Worm (Caenorhabditis elegans) whole organism, L4 larva: ENCODE measurements around the gene C16C8.8.

Experiments used
- D1046.2 ChIP-seq: fragments of 200-800 bp; sonication (Bioruptor generic); IDR thresholded peaks from 2 replicates; pipeline ENCODE4 v1.3.6; 2022; ENCODE audit warnings: missing genetic modification characterization, missing compliant biosample characterization
- F10B5.3 ChIP-seq: sonication (generic microtip); optimal IDR thresholded peaks from 2 replicates; lab custom pipeline; 2016; ENCODE audit warnings: mild to moderate bottlenecking, missing genetic modification characterization, missing compliant biosample characterization
- R02D3.7 ChIP-seq: fragments of 150-350 bp; sonication (generic microtip); optimal IDR thresholded peaks from 3 replicates; lab custom pipeline; 2014; ENCODE audit warnings: missing biosample characterization, missing genetic modification characterization
- T20F7.1 ChIP-seq: fragments of 200-800 bp; sonication (Bioruptor generic); optimal IDR thresholded peaks from 2 replicates; lab custom pipeline; 2018; ENCODE audit warnings: mild to moderate bottlenecking, missing genetic modification characterization, missing compliant biosample characterization
- Y48G9A.11 ChIP-seq: fragments of 200-800 bp; sonication (Bioruptor generic); IDR thresholded peaks from 2 replicates; pipeline ENCODE4 v1.3.6; 2022; ENCODE audit warnings: missing genetic modification reagents, missing genetic modification characterization, missing compliant biosample characterization
- ZK337.2 ChIP-seq: fragments of 200-800 bp; sonication (Bioruptor generic); IDR thresholded peaks from 2 replicates; pipeline ENCODE4 v1.3.6; 2022; ENCODE audit warnings: missing genetic modification reagents, missing genetic modification characterization, missing compliant biosample characterization
- ama-1 ChIP-seq: fragments of 150-350 bp; optimal IDR thresholded peaks from 2 replicates; lab custom pipeline; 2014; ENCODE audit warnings: inconsistent platforms, mixed read lengths
- arid-1 ChIP-seq: fragments of 200-800 bp; sonication (Bioruptor generic); conservative IDR thresholded peaks from 2 replicates; pipeline ENCODE4 v1.3.6; 2022; ENCODE audit warnings: missing genetic modification reagents, missing genetic modification characterization, missing compliant biosample characterization
- ceh-44 ChIP-seq: fragments of 200-800 bp; sonication (Bioruptor generic); IDR thresholded peaks from 2 replicates; pipeline ENCODE4 v1.3.6; 2022; ENCODE audit warnings: missing genetic modification reagents, missing genetic modification characterization, missing compliant biosample characterization
- cey-2 ChIP-seq: sonication (generic microtip); optimal IDR thresholded peaks from 3 replicates; lab custom pipeline; 2017; ENCODE audit warnings: missing genetic modification characterization, mild to moderate bottlenecking, missing compliant biosample characterization, antibody characterized with exemption, borderline replicate concordance; ENCODE audit not compliant: insufficient read depth
- daf-12 ChIP-seq: fragments of 150-350 bp; optimal IDR thresholded peaks from 2 replicates; lab custom pipeline; 2014; ENCODE audit warnings: missing biosample characterization, missing genetic modification reagents, missing genetic modification characterization
- dmd-9 ChIP-seq: fragments of 200-800 bp; sonication (Bioruptor generic); IDR thresholded peaks from 2 replicates; pipeline ENCODE4 v1.3.6; 2022; ENCODE audit warnings: missing genetic modification reagents, missing genetic modification characterization, missing compliant biosample characterization
- dve-1 ChIP-seq: sonication (generic microtip); optimal IDR thresholded peaks from 2 replicates; lab custom pipeline; 2017; ENCODE audit warnings: antibody characterized with exemption, mild to moderate bottlenecking, missing genetic modification characterization, missing compliant biosample characterization; ENCODE audit not compliant: insufficient read depth
- fkh-10 ChIP-seq: fragments of 150-350 bp; optimal IDR thresholded peaks from 2 replicates; lab custom pipeline; 2014; ENCODE audit warnings: missing biosample characterization, missing genetic modification reagents, missing genetic modification characterization
- hif-1 ChIP-seq, 2 experiments: sonication (generic microtip); optimal IDR thresholded peaks; 2 replicates each; lab custom pipeline; 2016 to 2017; ENCODE audit warnings: missing compliant biosample characterization in 2 of 2, missing genetic modification characterization in 2 of 2, missing genetic modification reagents in 2 of 2, missing genotype in 2 of 2, mild to moderate bottlenecking in 1 of 2
- hlh-11 ChIP-seq: fragments of 200-800 bp; sonication (Bioruptor generic); optimal IDR thresholded peaks from 2 replicates; lab custom pipeline; 2018; ENCODE audit warnings: mild to moderate bottlenecking, missing genetic modification characterization, missing compliant biosample characterization
- jun-1 ChIP-seq: fragments of 150-350 bp; optimal IDR thresholded peaks from 2 replicates; lab custom pipeline; 2014; ENCODE audit warnings: missing biosample characterization, missing genetic modification reagents, missing genetic modification characterization
- lim-7 ChIP-seq: fragments of 200-800 bp; sonication (Bioruptor generic); IDR thresholded peaks from 2 replicates; pipeline ENCODE4 v1.3.6; 2022; ENCODE audit warnings: missing genetic modification characterization, missing compliant biosample characterization
- lin-1 ChIP-seq: fragments of 200-800 bp; sonication (Bioruptor generic); IDR thresholded peaks from 2 replicates; pipeline ENCODE4 v1.3.6; 2022; ENCODE audit warnings: missing genetic modification reagents, missing genetic modification characterization, missing compliant biosample characterization
- lin-39 ChIP-seq: fragments of 150-350 bp; optimal IDR thresholded peaks from 2 replicates; lab custom pipeline; 2014; ENCODE audit warnings: missing biosample characterization, missing genetic modification reagents, missing genetic modification characterization
- lir-3 ChIP-seq: sonication (generic microtip); optimal IDR thresholded peaks from 2 replicates; lab custom pipeline; 2016; ENCODE audit warnings: mild to moderate bottlenecking, missing genetic modification characterization, missing compliant biosample characterization
- lsy-2 ChIP-seq, 2 experiments: fragments of 150-350 bp in 1 of 2; sonication (generic microtip) in 1 of 2; optimal IDR thresholded peaks; 2 replicates each; lab custom pipeline; 2014 to 2017; ENCODE audit warnings: missing biosample characterization in 2 of 2, missing genetic modification characterization in 2 of 2
- madf-5 ChIP-seq, 2 experiments: fragments of 200-800 bp; sonication (Bioruptor generic); IDR thresholded peaks; 2 replicates each; pipeline ENCODE4 v1.3.6; 2022; ENCODE audit warnings: missing compliant biosample characterization in 2 of 2, missing genetic modification characterization in 2 of 2
- madf-9 ChIP-seq: fragments of 200-800 bp; sonication (Bioruptor generic); conservative IDR thresholded peaks from 2 replicates; pipeline ENCODE4 v1.3.6; 2022; ENCODE audit warnings: missing genetic modification reagents, missing genetic modification characterization, missing compliant biosample characterization
- mdl-1 ChIP-seq, 2 experiments: fragments of 150-350 bp in 1 of 2; sonication (generic microtip) in 1 of 2; optimal IDR thresholded peaks; 2 replicates each; lab custom pipeline; 2014 to 2017; ENCODE audit warnings: missing biosample characterization in 2 of 2, missing genetic modification characterization in 2 of 2
- nhr-10 ChIP-seq: fragments of 150-350 bp; optimal IDR thresholded peaks from 2 replicates; lab custom pipeline; 2014; ENCODE audit warnings: missing biosample characterization, missing genetic modification characterization
- nhr-102 ChIP-seq: sonication (generic microtip); optimal IDR thresholded peaks from 2 replicates; lab custom pipeline; 2016; ENCODE audit warnings: mild to moderate bottlenecking, missing genetic modification characterization, moderate library complexity, missing compliant biosample characterization
- nhr-111 ChIP-seq: fragments of 200-800 bp; sonication (Bioruptor generic); optimal IDR thresholded peaks from 2 replicates; lab custom pipeline; 2018; ENCODE audit warnings: mild to moderate bottlenecking, missing genetic modification characterization, missing compliant biosample characterization
- nhr-41 ChIP-seq: fragments of 200-800 bp; sonication (Bioruptor generic); IDR thresholded peaks from 2 replicates; pipeline ENCODE4 v1.3.6; 2022; ENCODE audit warnings: missing genetic modification reagents, missing genetic modification characterization, missing compliant biosample characterization
- nhr-42 ChIP-seq: fragments of 200-800 bp; sonication (Bioruptor generic); IDR thresholded peaks from 2 replicates; pipeline ENCODE4 v1.3.6; 2022; ENCODE audit warnings: missing genetic modification characterization, missing compliant biosample characterization
- nhr-48 ChIP-seq: sonication (generic microtip); optimal IDR thresholded peaks from 2 replicates; lab custom pipeline; 2016; ENCODE audit warnings: mild to moderate bottlenecking, missing genetic modification characterization, missing compliant biosample characterization
- nhr-77 ChIP-seq: fragments of 150-350 bp; optimal IDR thresholded peaks from 2 replicates; lab custom pipeline; 2014; ENCODE audit warnings: missing biosample characterization, missing genetic modification characterization
- php-3 ChIP-seq: fragments of 200-800 bp; sonication (Bioruptor generic); IDR thresholded peaks from 2 replicates; pipeline ENCODE4 v1.3.6; 2022; ENCODE audit warnings: missing genetic modification reagents, missing genetic modification characterization, missing compliant biosample characterization
- saeg-2 ChIP-seq: fragments of 200-800 bp; sonication (Bioruptor generic); IDR thresholded peaks from 2 replicates; pipeline ENCODE4 v1.3.6; 2022; ENCODE audit warnings: missing genetic modification reagents, missing genetic modification characterization, missing compliant biosample characterization
- set-16 ChIP-seq: fragments of 200-800 bp; sonication (Bioruptor generic); IDR thresholded peaks from 2 replicates; pipeline ENCODE4 v1.3.6; 2022; ENCODE audit warnings: missing genetic modification reagents, missing genetic modification characterization, missing compliant biosample characterization
- snpc-1.2 ChIP-seq: fragments of 200-800 bp; sonication (Bioruptor generic); IDR thresholded peaks from 2 replicates; pipeline ENCODE4 v1.3.6; 2022; ENCODE audit warnings: missing genetic modification reagents, missing genetic modification characterization, missing compliant biosample characterization
- spr-3 ChIP-seq: fragments of 200-800 bp; sonication (Bioruptor generic); optimal IDR thresholded peaks from 2 replicates; lab custom pipeline; 2018; ENCODE audit warnings: mild to moderate bottlenecking, missing genetic modification characterization, missing compliant biosample characterization
- tag-97 ChIP-seq: fragments of 200-800 bp; sonication (Bioruptor generic); IDR thresholded peaks from 2 replicates; pipeline ENCODE4 v1.3.6; 2022; ENCODE audit warnings: missing genetic modification characterization, missing compliant biosample characterization
- tra-1 ChIP-seq: fragments of 200-800 bp; sonication (Bioruptor generic); IDR thresholded peaks from 2 replicates; pipeline ENCODE4 v1.3.6; 2022; ENCODE audit warnings: missing genetic modification reagents, missing genetic modification characterization, missing compliant biosample characterization
- unc-39 ChIP-seq: sonication (generic microtip); optimal IDR thresholded peaks from 2 replicates; lab custom pipeline; 2017; ENCODE audit warnings: missing biosample characterization, missing genetic modification characterization
- vab-7 ChIP-seq: fragments of 200-800 bp; sonication (Bioruptor generic); IDR thresholded peaks from 2 replicates; pipeline ENCODE4 v1.3.6; 2022; ENCODE audit warnings: missing genetic modification reagents, missing genetic modification characterization, missing compliant biosample characterization

The C16C8.8 gene

DNA sequence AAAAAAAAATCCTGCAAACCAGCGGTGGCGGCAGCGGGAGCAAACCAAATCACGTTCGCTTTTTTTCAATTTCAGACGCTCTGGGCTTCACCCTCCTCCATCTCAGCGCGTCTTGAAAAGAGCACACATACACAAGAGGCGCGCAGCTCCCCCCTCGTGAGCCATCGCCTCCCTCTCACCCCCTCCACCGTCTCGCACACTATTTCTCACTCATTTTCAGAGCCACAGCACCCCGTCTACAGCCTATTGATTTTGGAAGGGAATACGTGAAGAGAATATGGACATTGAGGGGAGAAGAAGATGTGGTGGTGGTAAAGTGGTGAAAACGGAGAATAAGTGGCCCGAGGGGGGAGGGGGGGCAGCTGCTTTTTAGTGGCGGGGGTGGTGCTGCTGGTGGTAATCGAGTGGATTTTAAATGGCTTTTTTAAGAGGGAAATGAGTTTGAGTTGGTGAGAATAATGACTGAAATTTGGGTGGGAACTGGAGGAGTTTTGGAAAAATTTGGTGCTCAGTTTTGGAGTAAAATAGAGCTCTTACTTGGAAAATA is 33.3 kb downstream of the C16C8.8 start (continued):
- TF ChIP-seq ZK337.2 (GFP tag; lab: Robert Waterston, UW): no peak
- TF ChIP-seq lir-3 (tag; lab: Kevin White, UChicago): no peak
- TF ChIP-seq ama-1: no peak
- TF ChIP-seq lin-1 (GFP tag; lab: Robert Waterston, UW): no peak
- TF ChIP-seq cey-2: no peak
- no peak for TF ChIP-seq nhr-42
- peak; percentile 1 for TF ChIP-seq hlh-11 (tag; lab: Kevin White, UChicago)
- TF ChIP-seq nhr-41 (GFP tag; lab: Robert Waterston, UW): no peak
- TF ChIP-seq set-16 (GFP tag; lab: Robert Waterston, UW): peak; percentile 82
- TF ChIP-seq F10B5.3: no peak
- no peak for TF ChIP-seq nhr-102 (tag; lab: Kevin White, UChicago)
- TF ChIP-seq vab-7 (GFP tag; lab: Robert Waterston, UW): no peak
- TF ChIP-seq R02D3.7: no peak
- TF ChIP-seq saeg-2: no peak
- TF ChIP-seq nhr-48 (tag; lab: Kevin White, UChicago): no peak
- TF ChIP-seq jun-1 (tag; lab: Kevin White, UChicago): no peak
- TF ChIP-seq php-3 (GFP tag; lab: Robert Waterston, UW): no peak
- no peak for TF ChIP-seq nhr-10 (tag; lab: Kevin White, UChicago)
- TF ChIP-seq madf-5 (GFP tag; IDR thresholded peaks at IDR 0.05; lab: Robert Waterston, UW): no peak
- no peak for TF ChIP-seq dve-1 (tag; lab: Kevin White, UChicago)
- TF ChIP-seq spr-3 (GFP tag; lab: Kevin White, UChicago): no peak
- TF ChIP-seq T20F7.1 (GFP tag; lab: Kevin White, UChicago): no peak
- TF ChIP-seq lsy-2 (tag; optimal IDR thresholded peaks at IDR 0.05; lab: Kevin White, UChicago): peak in 1 of 2 experiments; percentile 29
- TF ChIP-seq lin-39: no peak
- no peak for TF ChIP-seq Y48G9A.11
- no peak for TF ChIP-seq arid-1
- no peak for TF ChIP-seq snpc-1.2 (GFP tag; lab: Robert Waterston, UW)
- TF ChIP-seq tra-1: no peak
- TF ChIP-seq mdl-1 (tag; optimal IDR thresholded peaks at IDR 0.05; lab: Kevin White, UChicago): peak in 1 of 2 experiments; percentile 47
- TF ChIP-seq unc-39: no peak

DNA sequence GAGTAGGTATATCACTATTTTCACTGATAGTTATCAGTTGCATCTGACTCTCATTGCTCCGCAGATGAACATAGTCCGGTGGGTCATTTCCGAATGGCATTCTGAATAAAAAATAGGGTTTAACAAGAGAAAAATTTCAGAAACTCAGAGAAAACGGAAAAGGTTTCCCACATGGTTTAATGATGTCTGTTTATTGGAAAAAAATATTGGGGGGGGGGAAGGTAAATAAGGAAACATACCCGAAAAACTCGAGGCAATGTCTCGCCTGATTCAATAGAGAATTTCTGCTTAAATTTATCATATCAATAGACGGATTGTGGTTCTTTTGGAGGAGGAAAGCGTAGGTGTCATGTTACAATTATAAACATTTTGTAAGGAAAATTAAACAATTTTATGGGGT is 36.1 kb downstream of the C16C8.8 start, which contains the start of gene nep-11:
Gene nep-11, minus strand, starts transcription at position 101 of the 400 bp plus-strand sequence.
- TF ChIP-seq D1046.2 (GFP tag; lab: Robert Waterston, UW): no peak
- no peak for TF ChIP-seq daf-12 (tag; lab: Kevin White, UChicago)
- TF ChIP-seq dmd-9: no peak
- no peak for TF ChIP-seq nhr-77 (tag; lab: Kevin White, UChicago)
- no peak for TF ChIP-seq fkh-10 (GFP tag; lab: Kevin White, UChicago)
- no peak for TF ChIP-seq arid-1
- TF ChIP-seq dve-1 (tag; lab: Kevin White, UChicago): no peak
- no peak for TF ChIP-seq hif-1 (tag; optimal IDR thresholded peaks at IDR 0.05; lab: Kevin White, UChicago)
- TF ChIP-seq madf-9 (GFP tag; lab: Robert Waterston, UW): no peak
- TF ChIP-seq madf-5 (GFP tag; IDR thresholded peaks at IDR 0.05; lab: Robert Waterston, UW): no peak
- TF ChIP-seq ceh-44 (GFP tag; lab: Robert Waterston, UW): no peak
- TF ChIP-seq lim-7 (GFP tag; lab: Robert Waterston, UW): no peak
- TF ChIP-seq nhr-111 (GFP tag; lab: Kevin White, UChicago): no peak
- TF ChIP-seq tag-97 (GFP tag; lab: Robert Waterston, UW): no peak
